Worm (Caenorhabditis elegans) whole organism, L3 larva: Measurements from ENCODE around the gene nhr-269.

Source experiments
- R02D3.7 ChIP-seq: fragments of 150-350 bp; optimal IDR thresholded peaks from 2 replicates; lab custom pipeline; 2014; ENCODE audit warnings: missing biosample characterization, missing genetic modification characterization
- ZK546.5 ChIP-seq: sonication (generic microtip); optimal IDR thresholded peaks from 2 replicates; lab custom pipeline; 2017; ENCODE audit warnings: missing biosample characterization, missing genetic modification characterization
- aly-2 ChIP-seq: fragments of 150-350 bp; optimal IDR thresholded peaks from 2 replicates; lab custom pipeline; 2014; ENCODE audit warnings: missing biosample characterization, missing genetic modification characterization
- ama-1 ChIP-seq: fragments of 150-350 bp; optimal IDR thresholded peaks from 2 replicates; lab custom pipeline; 2018
- ceh-16 ChIP-seq: sonication (generic microtip); optimal IDR thresholded peaks from 2 replicates; lab custom pipeline; 2017; ENCODE audit warnings: missing biosample characterization, missing genetic modification characterization
- ceh-28 ChIP-seq: fragments of 150-350 bp; optimal IDR thresholded peaks from 2 replicates; lab custom pipeline; 2014; ENCODE audit warnings: missing biosample characterization, missing genetic modification reagents, missing genetic modification characterization
- ceh-82 ChIP-seq: fragments of 150-350 bp; optimal IDR thresholded peaks from 2 replicates; lab custom pipeline; 2014; ENCODE audit warnings: missing biosample characterization, missing genetic modification characterization
- daf-12 ChIP-seq: fragments of 150-350 bp; optimal IDR thresholded peaks from 2 replicates; lab custom pipeline; 2014; ENCODE audit warnings: missing biosample characterization, missing genetic modification reagents, missing genetic modification characterization
- egl-27 ChIP-seq: sonication (generic microtip); optimal IDR thresholded peaks from 4 replicates; lab custom pipeline; 2017; ENCODE audit warnings: missing biosample characterization, missing genetic modification reagents, missing genetic modification characterization
- egl-5 ChIP-seq: fragments of 150-350 bp; optimal IDR thresholded peaks from 2 replicates; lab custom pipeline; 2017; ENCODE audit warnings: missing biosample characterization, missing genetic modification reagents, missing genetic modification characterization, inconsistent platforms
- elt-2 ChIP-seq: sonication (generic microtip); optimal IDR thresholded peaks from 2 replicates; lab custom pipeline; 2016; ENCODE audit warnings: missing genetic modification reagents, mild to moderate bottlenecking, missing genetic modification characterization, missing compliant biosample characterization
- eor-1 ChIP-seq, 2 experiments: fragments of 150-350 bp; optimal IDR thresholded peaks; 2 replicates each; lab custom pipeline; 2014 to 2018; ENCODE audit warnings: missing biosample characterization in 2 of 2, missing genetic modification characterization in 2 of 2
- fkh-10 ChIP-seq: sonication (generic microtip); optimal IDR thresholded peaks from 2 replicates; lab custom pipeline; 2017; ENCODE audit warnings: missing biosample characterization, missing genetic modification reagents, missing genetic modification characterization
- fkh-2 ChIP-seq: fragments of 150-350 bp; optimal IDR thresholded peaks from 2 replicates; lab custom pipeline; 2014; ENCODE audit warnings: missing biosample characterization, missing genetic modification reagents, missing genetic modification characterization
- fos-1 ChIP-seq: fragments of 150-350 bp; optimal IDR thresholded peaks from 2 replicates; lab custom pipeline; 2014; ENCODE audit warnings: missing biosample characterization, missing genetic modification characterization
- hmg-11 ChIP-seq: sonication (generic microtip); optimal IDR thresholded peaks from 2 replicates; lab custom pipeline; 2016; ENCODE audit warnings: missing genetic modification characterization, missing compliant biosample characterization
- jun-1 ChIP-seq: fragments of 150-350 bp; optimal IDR thresholded peaks from 2 replicates; lab custom pipeline; 2014; ENCODE audit warnings: missing biosample characterization, missing genetic modification reagents, missing genetic modification characterization
- lin-15B ChIP-seq: fragments of 150-350 bp; optimal IDR thresholded peaks from 2 replicates; lab custom pipeline; 2014; ENCODE audit warnings: missing biosample characterization, missing genetic modification characterization
- lin-39 ChIP-seq: fragments of 150-350 bp; optimal IDR thresholded peaks from 2 replicates; lab custom pipeline; 2018; ENCODE audit warnings: missing biosample characterization, missing genetic modification reagents, missing genetic modification characterization
- lsy-12 ChIP-seq: sonication (generic microtip); optimal IDR thresholded peaks from 2 replicates; lab custom pipeline; 2016; ENCODE audit warnings: mild to moderate bottlenecking, missing genetic modification characterization, missing compliant biosample characterization
- mdl-1 ChIP-seq: fragments of 150-350 bp; optimal IDR thresholded peaks from 2 replicates; lab custom pipeline; 2014; ENCODE audit warnings: missing biosample characterization, missing genetic modification characterization
- mml-1 ChIP-seq: fragments of 150-350 bp; sonication (generic microtip); optimal IDR thresholded peaks from 3 replicates; lab custom pipeline; 2014; ENCODE audit warnings: missing biosample characterization, missing genetic modification characterization
- nfya-1 ChIP-seq: sonication (generic microtip); optimal IDR thresholded peaks from 2 replicates; lab custom pipeline; 2017; ENCODE audit warnings: missing genetic modification characterization, mild to moderate bottlenecking, missing compliant biosample characterization, antibody characterized with exemption, moderate library complexity; ENCODE audit not compliant: insufficient read depth
- nhr-11 ChIP-seq: fragments of 150-350 bp; optimal IDR thresholded peaks from 2 replicates; lab custom pipeline; 2014; ENCODE audit warnings: missing biosample characterization, missing genetic modification characterization
- nhr-237 ChIP-seq: fragments of 150-350 bp; optimal IDR thresholded peaks from 2 replicates; lab custom pipeline; 2014; ENCODE audit warnings: missing biosample characterization, missing genetic modification characterization
- nhr-28 ChIP-seq: fragments of 150-350 bp; optimal IDR thresholded peaks from 2 replicates; lab custom pipeline; 2014; ENCODE audit warnings: missing biosample characterization, missing genetic modification characterization
- nhr-43 ChIP-seq: sonication (generic microtip); optimal IDR thresholded peaks from 2 replicates; lab custom pipeline; 2016; ENCODE audit warnings: mild to moderate bottlenecking, missing genetic modification characterization, missing compliant biosample characterization; ENCODE audit not compliant: poor library complexity, severe bottlenecking
- nhr-67 ChIP-seq: fragments of 150-350 bp; optimal IDR thresholded peaks from 2 replicates; lab custom pipeline; 2014; ENCODE audit warnings: missing biosample characterization, missing genetic modification characterization
- nhr-76 ChIP-seq: fragments of 150-350 bp; sonication (generic microtip); optimal IDR thresholded peaks from 5 replicates; lab custom pipeline; 2014; ENCODE audit warnings: missing biosample characterization, missing genetic modification characterization
- nhr-77 ChIP-seq: fragments of 150-350 bp; optimal IDR thresholded peaks from 2 replicates; lab custom pipeline; 2014; ENCODE audit warnings: missing biosample characterization, missing genetic modification characterization
- pha-4 ChIP-seq: fragments of 150-350 bp; optimal IDR thresholded peaks from 2 replicates; lab custom pipeline; 2014; ENCODE audit warnings: missing biosample characterization, missing genetic modification reagents, missing genetic modification characterization
- pqm-1 ChIP-seq: fragments of 150-350 bp; optimal IDR thresholded peaks from 2 replicates; lab custom pipeline; 2017; ENCODE audit warnings: missing biosample characterization, missing genetic modification characterization, inconsistent platforms
- sea-2 ChIP-seq: fragments of 150-350 bp; sonication (generic microtip); optimal IDR thresholded peaks from 4 replicates; lab custom pipeline; 2014; ENCODE audit warnings: missing biosample characterization, missing genetic modification reagents, missing genetic modification characterization
- skn-1 ChIP-seq: fragments of 150-350 bp; optimal IDR thresholded peaks from 2 replicates; lab custom pipeline; 2014; ENCODE audit warnings: missing biosample characterization, missing genetic modification characterization
- unc-39 ChIP-seq: sonication (generic microtip); optimal IDR thresholded peaks from 4 replicates; lab custom pipeline; 2017; ENCODE audit warnings: missing biosample characterization, missing genetic modification characterization
- zag-1 ChIP-seq: fragments of 150-350 bp; optimal IDR thresholded peaks from 2 replicates; lab custom pipeline; 2014; ENCODE audit warnings: missing biosample characterization, missing genetic modification characterization
- ztf-11 ChIP-seq: fragments of 150-350 bp; optimal IDR thresholded peaks from 2 replicates; lab custom pipeline; 2014; ENCODE audit warnings: missing biosample characterization, missing genetic modification characterization
- ztf-4 ChIP-seq: fragments of 150-350 bp; optimal IDR thresholded peaks from 2 replicates; lab custom pipeline; 2014; ENCODE audit warnings: missing biosample characterization, missing genetic modification characterization

nhr-269 gene

DNA sequence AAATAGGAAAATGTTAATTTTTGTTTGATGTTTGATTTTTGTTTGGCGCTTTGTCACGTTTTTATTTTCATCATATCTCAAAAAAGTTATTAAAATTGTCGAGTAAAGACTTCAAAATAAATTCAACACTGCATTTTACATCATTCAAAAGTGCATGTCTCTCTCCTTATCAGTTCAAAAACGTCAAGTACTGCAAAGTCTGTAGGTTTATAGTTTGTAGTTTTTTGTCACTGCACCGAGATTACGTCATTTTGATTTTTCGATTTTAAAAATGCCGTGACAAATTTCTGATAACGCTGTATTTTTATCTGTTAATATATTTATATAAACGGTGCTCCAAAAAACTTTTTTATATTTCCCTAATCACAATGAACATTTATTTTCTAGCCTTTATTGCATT lies 15.0 kb downstream of the nhr-269 start, which contains the start of gene C29F3.7:
TSS of gene C29F3.7 (plus strand) at position 254 of the 400 bp plus-strand sequence.
- TF ChIP-seq ceh-82 (tag; lab: Kevin White, UChicago) = no peak
- TF ChIP-seq ZK546.5 = no peak
- TF ChIP-seq zag-1 (tag; lab: Kevin White, UChicago) = no peak
- TF ChIP-seq unc-39 = no peak
- no peak for TF ChIP-seq aly-2
- TF ChIP-seq lin-15B (tag; lab: Kevin White, UChicago) = no peak
- TF ChIP-seq pqm-1 = peak; percentile 99
- no peak for TF ChIP-seq ztf-11 (tag; lab: Kevin White, UChicago)
- TF ChIP-seq elt-2 (tag; lab: Kevin White, UChicago) = peak; percentile 99
- TF ChIP-seq jun-1 (tag; lab: Kevin White, UChicago) = peak; percentile 57
- TF ChIP-seq egl-27 (tag; lab: Kevin White, UChicago) = peak; percentile 60

ce11 chrV:15352376-15352775 lies 17.2 kb downstream of the nhr-269 start, which contains the start of gene srx-58:
TSS of gene srx-58 (plus strand) at chrV:15352676.
- no peak for TF ChIP-seq mdl-1 (tag; lab: Kevin White, UChicago)
- no peak for TF ChIP-seq nhr-43 (tag; lab: Kevin White, UChicago)
- TF ChIP-seq fkh-10 (GFP tag; lab: Kevin White, UChicago) = no peak
- TF ChIP-seq ceh-28 (tag; lab: Kevin White, UChicago) = no peak
- no peak for TF ChIP-seq fos-1 (tag; lab: Kevin White, UChicago)
- TF ChIP-seq pha-4 (tag; lab: Kevin White, UChicago) = no peak
- TF ChIP-seq ZK546.5 = no peak
- TF ChIP-seq skn-1 = no peak
- TF ChIP-seq mml-1 = no peak
- TF ChIP-seq lsy-12 (tag; lab: Kevin White, UChicago) = no peak
- no peak for TF ChIP-seq nhr-77 (tag; lab: Kevin White, UChicago)
- no peak for TF ChIP-seq pqm-1
- TF ChIP-seq ztf-11 (tag; lab: Kevin White, UChicago) = no peak

DNA sequence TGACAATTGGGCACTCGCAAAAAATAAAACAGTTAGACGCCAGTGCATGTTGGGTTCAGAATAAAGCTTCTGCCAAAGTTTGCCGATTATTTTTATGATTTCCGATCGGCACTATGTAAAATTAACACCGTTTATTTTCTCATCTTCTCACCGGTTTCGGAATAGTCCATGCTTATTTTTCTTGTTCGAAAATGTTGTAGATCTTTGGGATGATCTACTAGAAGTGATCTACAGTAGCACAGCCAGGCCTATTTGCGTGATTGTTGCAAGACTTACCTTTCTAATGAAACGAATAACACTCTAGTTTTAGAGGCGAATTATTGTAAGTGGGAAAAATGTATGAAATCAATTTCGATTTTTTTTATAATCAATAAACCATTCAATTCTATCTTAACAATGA lies 19.0 kb downstream of the nhr-269 start, which contains the start of gene clec-231:
TSS of gene clec-231 (minus strand) at position 101 of the 400 bp plus-strand sequence.
- TF ChIP-seq lin-39 (tag; lab: Kevin White, UChicago) (no peak), skn-1 (no peak), ceh-16 (no peak), egl-27 (tag; lab: Kevin White, UChicago) (no peak), hmg-11 (no peak), fkh-2 (tag; lab: Kevin White, UChicago) (no peak), nhr-28 (tag; lab: Kevin White, UChicago) (no peak)

ce11 chrV:15349044-15349443 lies 20.6 kb downstream of the nhr-269 start, which contains the start of gene clec-230:
TSS of gene clec-230 (minus strand) at chrV:15349144.
- TF ChIP-seq sea-2 = no peak
- TF ChIP-seq nhr-237 = no peak
- no peak for TF ChIP-seq elt-2 (tag; lab: Kevin White, UChicago)
- TF ChIP-seq unc-39 = no peak
- TF ChIP-seq mdl-1 (tag; lab: Kevin White, UChicago) = no peak
- no peak for TF ChIP-seq ZK546.5
- TF ChIP-seq eor-1 (tag; optimal IDR thresholded peaks at IDR 0.05; lab: Kevin White, UChicago) = no peak
- TF ChIP-seq nhr-43 (tag; lab: Kevin White, UChicago) = no peak
- no peak for TF ChIP-seq nhr-28 (tag; lab: Kevin White, UChicago)
- no peak for TF ChIP-seq ceh-16
- no peak for TF ChIP-seq daf-12 (tag; lab: Kevin White, UChicago)

DNA sequence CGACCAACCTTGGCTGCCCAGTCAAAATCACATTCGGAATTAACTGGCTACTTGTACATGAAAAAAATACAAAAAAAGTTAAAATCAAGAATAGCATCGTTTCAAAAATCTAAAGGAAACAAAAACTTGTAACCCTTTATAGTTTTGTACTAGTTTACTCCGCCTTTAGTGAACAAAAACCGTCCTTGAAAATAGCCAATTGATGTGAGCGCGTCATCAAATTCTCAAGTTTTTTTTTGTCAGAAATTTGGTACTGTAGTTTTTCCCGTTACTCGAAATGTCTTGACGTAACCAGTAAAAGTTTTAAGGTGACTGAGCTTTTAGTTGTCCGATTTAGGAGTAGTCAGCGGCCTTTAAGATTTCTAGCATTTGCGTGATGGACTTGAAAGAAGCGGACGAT lies 22.3 kb downstream of the nhr-269 start, which contains the start of gene C29F3.3:
TSS of gene C29F3.3 (minus strand) at position 101 of the 400 bp plus-strand sequence.
- TF ChIP-seq R02D3.7 (no peak), hmg-11 (no peak), ztf-4 (tag; lab: Kevin White, UChicago) (no peak), nhr-28 (tag; lab: Kevin White, UChicago) (no peak), lin-15B (tag; lab: Kevin White, UChicago) (no peak), pha-4 (tag; lab: Kevin White, UChicago) (no peak), nfya-1 (no peak), egl-5 (tag; lab: Kevin White, UChicago) (no peak), unc-39 (no peak), skn-1 (no peak), nhr-67 (tag; lab: Kevin White, UChicago) (no peak), ceh-28 (tag; lab: Kevin White, UChicago) (no peak), ama-1 (lab: Kevin White, UChicago) (no peak), nhr-76 (tag; lab: Kevin White, UChicago) (no peak), nhr-11 (tag; lab: Kevin White, UChicago) (no peak), sea-2 (no peak), pqm-1 (no peak), mdl-1 (tag; lab: Kevin White, UChicago) (no peak)
